Worm (Caenorhabditis elegans): Measurements from ENCODE around the gene F35H8.2.

F35H8.2 gene

ce11 chrII:9603419-9603818 lies 48.1 kb downstream of the F35H8.2 start (continued):
- TF ChIP-seq ets-4 (GFP tag; optimal IDR thresholded peaks at IDR 0.05) (peak; percentile 54), aptf-3 (GFP tag; IDR thresholded peaks at IDR 0.05) (no peak)

ce11 chrII:9604063-9604462 lies 48.8 kb downstream of the F35H8.2 start:
- peak; percentile 11 for TF ChIP-seq tbp1 (GFP tag; optimal IDR thresholded peaks at IDR 0.05)
- TF ChIP-seq nhr-80 (tag; optimal IDR thresholded peaks at IDR 0.05), result no peak

ce11 chrII:9604685-9605084 lies 49.4 kb downstream of the F35H8.2 start:
- TF ChIP-seq ekl-4 (GFP tag; IDR thresholded peaks at IDR 0.05) (no peak), nhr-80 (tag; optimal IDR thresholded peaks at IDR 0.05) (peak; percentile 37)

- TF ChIP-seq C17E4.6 (GFP tag; IDR thresholded peaks at IDR 0.05), result no peak
- no peak for TF ChIP-seq dox-1 (GFP tag; IDR thresholded peaks at IDR 0.05)
- no peak for TF ChIP-seq ekl-4 (GFP tag; IDR thresholded peaks at IDR 0.05)
- no peak for TF ChIP-seq cebp-2 (GFP tag; IDR thresholded peaks at IDR 0.05)
- no peak for TF ChIP-seq pha-4 (tag; optimal IDR thresholded peaks at IDR 0.05)
- TF ChIP-seq dpff-1 (tag; optimal IDR thresholded peaks at IDR 0.05), result no peak
- TF ChIP-seq ceh-40 (GFP tag; IDR thresholded peaks at IDR 0.05), result no peak
- no peak for TF ChIP-seq hlh-26 (GFP tag; conservative IDR thresholded peaks at IDR 0.05)
- no peak for TF ChIP-seq ceh-79 (tag; optimal IDR thresholded peaks at IDR 0.05)
- TF ChIP-seq ztf-3 (GFP tag; optimal IDR thresholded peaks at IDR 0.05), result no peak
- TF ChIP-seq hlh-12 (tag; optimal IDR thresholded peaks at IDR 0.05), result no peak
- no peak for TF ChIP-seq ZK185.1 (tag; optimal IDR thresholded peaks at IDR 0.05; ENCODE audit: poor library complexity, severe bottlenecking)
- no peak for TF ChIP-seq madf-3 (GFP tag; IDR thresholded peaks at IDR 0.05)
- TF ChIP-seq F39B2.1 (GFP tag; IDR thresholded peaks at IDR 0.05), result no peak
These were observed 50.0 kb downstream of the F35H8.2 start, which contains the start of gene nhr-19 for ce11 chrII:9605336-9605735. Gene nhr-19, minus strand, starts transcription at chrII:9605526.

ce11 chrII:9605954-9606353 lies 50.7 kb downstream of the F35H8.2 start:
- TF ChIP-seq let-526 (GFP tag; IDR thresholded peaks at IDR 0.05) (no peak), rcor-1 (GFP tag; IDR thresholded peaks at IDR 0.05) (no peak), mcd-1 (GFP tag; IDR thresholded peaks at IDR 0.05) (no peak), K11D2.4 (GFP tag; IDR thresholded peaks at IDR 0.05) (0 out of 2 replicates have a peak, but pooled peaks have one; percentile 30), snpc-4 (GFP tag; optimal IDR thresholded peaks at IDR 0.05) (no peak), snpc-4 (tag; optimal IDR thresholded peaks at IDR 0.05) (no peak), dpl-1 (GFP tag; optimal IDR thresholded peaks at IDR 0.05) (no peak)

- TF ChIP-seq egrh-3 (GFP tag; IDR thresholded peaks at IDR 0.05) (no peak), K12H6.12 (tag; optimal IDR thresholded peaks at IDR 0.05) (peak; percentile 45), snpc-4 (GFP tag; optimal IDR thresholded peaks at IDR 0.05) (no peak), snpc-4 (tag; optimal IDR thresholded peaks at IDR 0.05) (no peak), ceh-91 (GFP tag; IDR thresholded peaks at IDR 0.05) (no peak), attf-5 (GFP tag; optimal IDR thresholded peaks at IDR 0.05) (peak; percentile 28), cebp-1 (GFP tag; IDR thresholded peaks at IDR 0.05) (peak; percentile 59; the same call in 1 of the 2 replicates), cebp-1 (tag; optimal IDR thresholded peaks at IDR 0.05) (peak; percentile 82)
These were observed 51.3 kb downstream of the F35H8.2 start for ce11 chrII:9606485-9607036.

Data from whole organism, young adult.